Worm (Caenorhabditis elegans) whole organism, mixed stage, embryonic: ENCODE measurements around the gene F54F7.3.
A peak's percentile ranks its signal among the peaks of the same experiment; 100 is the strongest.

Experiments used
- M03D4.4 ChIP-seq: sonication (generic microtip); optimal IDR thresholded peaks from 2 replicates; lab custom pipeline; 2017; ENCODE audit warnings: mild to moderate bottlenecking, missing genetic modification characterization, missing compliant biosample characterization
- bed-3 ChIP-seq: fragments of 200-800 bp; sonication (Bioruptor generic); optimal IDR thresholded peaks from 3 replicates; lab custom pipeline; 2018; ENCODE audit warnings: mild to moderate bottlenecking, missing genetic modification characterization, moderate library complexity, missing compliant biosample characterization
- blmp-1 ChIP-seq: fragments of 150-350 bp; optimal IDR thresholded peaks from 2 replicates; lab custom pipeline; 2014; ENCODE audit warnings: missing biosample characterization, missing genetic modification characterization
- ceh-39 ChIP-seq: fragments of 150-350 bp; optimal IDR thresholded peaks from 2 replicates; lab custom pipeline; 2014; ENCODE audit warnings: missing biosample characterization, missing genetic modification characterization
- ceh-43 ChIP-seq: fragments of 200-800 bp; sonication (Bioruptor generic); optimal IDR thresholded peaks from 2 replicates; lab custom pipeline; 2018; ENCODE audit warnings: mild to moderate bottlenecking, missing genetic modification characterization, moderate library complexity, missing compliant biosample characterization
- ceh-83 ChIP-seq: fragments of 200-800 bp; sonication (Bioruptor generic); optimal IDR thresholded peaks from 2 replicates; lab custom pipeline; 2018; ENCODE audit warnings: mild to moderate bottlenecking, missing genetic modification characterization, missing compliant biosample characterization
- ces-1 ChIP-seq: fragments of 150-350 bp; optimal IDR thresholded peaks from 2 replicates; lab custom pipeline; 2014; ENCODE audit warnings: missing biosample characterization, missing genetic modification reagents, missing genetic modification characterization
- drap-1 ChIP-seq: fragments of 200-800 bp; sonication (Bioruptor generic); optimal IDR thresholded peaks from 3 replicates; lab custom pipeline; 2018; ENCODE audit warnings: mild to moderate bottlenecking, missing genetic modification characterization, missing compliant biosample characterization
- elt-1 ChIP-seq: sonication (generic microtip); optimal IDR thresholded peaks from 2 replicates; lab custom pipeline; 2017; ENCODE audit warnings: missing genetic modification characterization, mild to moderate bottlenecking, missing compliant biosample characterization, antibody characterized with exemption, moderate library complexity, borderline replicate concordance; ENCODE audit not compliant: insufficient read depth
- elt-3 ChIP-seq: fragments of 150-350 bp; optimal IDR thresholded peaks from 2 replicates; lab custom pipeline; 2014; ENCODE audit warnings: missing biosample characterization, missing genetic modification characterization
- flh-1 ChIP-seq: fragments of 200-800 bp; sonication (Bioruptor generic); optimal IDR thresholded peaks from 2 replicates; lab custom pipeline; 2018; ENCODE audit warnings: mild to moderate bottlenecking, missing genetic modification characterization, moderate library complexity, missing compliant biosample characterization
- hlh-1 ChIP-seq: fragments of 150-350 bp; optimal IDR thresholded peaks from 2 replicates; lab custom pipeline; 2014; ENCODE audit warnings: missing biosample characterization, missing genetic modification reagents, missing genetic modification characterization
- lin-13 ChIP-seq: fragments of 150-350 bp; optimal IDR thresholded peaks from 2 replicates; lab custom pipeline; 2014; ENCODE audit warnings: missing biosample characterization, missing genetic modification characterization
- lin-32 ChIP-seq: fragments of 200-800 bp; sonication (Bioruptor generic); optimal IDR thresholded peaks from 2 replicates; lab custom pipeline; 2018; ENCODE audit warnings: mild to moderate bottlenecking, missing genetic modification characterization, missing compliant biosample characterization
- lsy-2 ChIP-seq: fragments of 150-350 bp; optimal IDR thresholded peaks from 2 replicates; lab custom pipeline; 2014; ENCODE audit warnings: missing biosample characterization, missing genetic modification characterization
- mab-5 ChIP-seq: fragments of 150-350 bp; optimal IDR thresholded peaks from 2 replicates; lab custom pipeline; 2014; ENCODE audit warnings: missing biosample characterization, missing genetic modification characterization
- mls-2 ChIP-seq: sonication (generic microtip); optimal IDR thresholded peaks from 2 replicates; lab custom pipeline; 2016; ENCODE audit warnings: mild to moderate bottlenecking, missing genetic modification characterization, moderate library complexity, missing compliant biosample characterization
- nhr-12 ChIP-seq: fragments of 150-350 bp; optimal IDR thresholded peaks from 2 replicates; lab custom pipeline; 2014; ENCODE audit warnings: missing biosample characterization, missing genetic modification characterization
- nhr-2 ChIP-seq: fragments of 150-350 bp; optimal IDR thresholded peaks from 2 replicates; lab custom pipeline; 2014; ENCODE audit warnings: missing biosample characterization, missing genetic modification characterization
- nhr-237 ChIP-seq: fragments of 150-350 bp; optimal IDR thresholded peaks from 2 replicates; lab custom pipeline; 2014; ENCODE audit warnings: missing biosample characterization, missing genetic modification characterization
- nhr-28 ChIP-seq: fragments of 150-350 bp; optimal IDR thresholded peaks from 2 replicates; lab custom pipeline; 2014; ENCODE audit warnings: missing biosample characterization, missing genetic modification characterization
- nhr-76 ChIP-seq: sonication (generic microtip); optimal IDR thresholded peaks from 2 replicates; lab custom pipeline; 2017; ENCODE audit warnings: missing biosample characterization, missing genetic modification characterization
- pha-4 ChIP-seq: fragments of 150-350 bp; optimal IDR thresholded peaks from 2 replicates; lab custom pipeline; 2018; ENCODE audit warnings: missing biosample characterization, missing genetic modification reagents, missing genetic modification characterization
- sem-2 ChIP-seq: fragments of 200-800 bp; sonication (Bioruptor generic); optimal IDR thresholded peaks from 2 replicates; lab custom pipeline; 2018; ENCODE audit warnings: mild to moderate bottlenecking, missing genetic modification characterization, missing compliant biosample characterization
- snpc-4 ChIP-seq: fragments of 150-350 bp; optimal IDR thresholded peaks from 2 replicates; lab custom pipeline; 2014; ENCODE audit warnings: missing biosample characterization, missing genetic modification characterization
- sptf-1 ChIP-seq: sonication (generic microtip); optimal IDR thresholded peaks from 2 replicates; lab custom pipeline; 2017; ENCODE audit warnings: mild to moderate bottlenecking, missing genetic modification characterization, moderate library complexity, missing compliant biosample characterization
- unc-120 ChIP-seq: sonication (generic microtip); optimal IDR thresholded peaks from 2 replicates; lab custom pipeline; 2017; ENCODE audit warnings: missing genetic modification characterization, missing compliant biosample characterization; ENCODE audit not compliant: poor library complexity, severe bottlenecking
- ztf-11 ChIP-seq: fragments of 150-350 bp; optimal IDR thresholded peaks from 2 replicates; lab custom pipeline; 2014; ENCODE audit warnings: missing biosample characterization, missing genetic modification characterization

Gene F54F7.3

ce11 chrX:11875260-11875659, 25.3 kb upstream of the F54F7.3 start, which contains the start of gene Y62H9A.1:
Gene Y62H9A.1 (plus strand): TSS chrX:11875541.
- no peak for TF ChIP-seq unc-120 (tag; lab: Kevin White, UChicago)
- no peak for TF ChIP-seq mab-5 (tag; lab: Kevin White, UChicago)
- TF ChIP-seq mls-2, result no peak
- no peak for TF ChIP-seq nhr-237 (tag; lab: Kevin White, UChicago)
- TF ChIP-seq ztf-11 (tag; lab: Kevin White, UChicago), result no peak
- TF ChIP-seq nhr-2 (tag; lab: Kevin White, UChicago), result no peak
- no peak for TF ChIP-seq M03D4.4
- TF ChIP-seq lsy-2 (tag; lab: Kevin White, UChicago), result no peak
- no peak for TF ChIP-seq blmp-1
- TF ChIP-seq elt-3 (tag; lab: Kevin White, UChicago), result no peak
- no peak for TF ChIP-seq flh-1
- TF ChIP-seq snpc-4 (tag; lab: Kevin White, UChicago), result no peak
- no peak for TF ChIP-seq elt-1 (tag; lab: Kevin White, UChicago)
- TF ChIP-seq bed-3, result no peak
- no peak for TF ChIP-seq sem-2 (GFP tag; lab: Kevin White, UChicago)
- no peak for TF ChIP-seq ces-1 (GFP tag; lab: Kevin White, UChicago)
- no peak for TF ChIP-seq ceh-43 (GFP tag; lab: Kevin White, UChicago)
- TF ChIP-seq hlh-1 (tag; lab: Kevin White, UChicago), result no peak
- TF ChIP-seq drap-1 (GFP tag; lab: Kevin White, UChicago), result no peak

ce11 chrX:11872210-11872609, 22.2 kb upstream of the F54F7.3 start:
- no peak for TF ChIP-seq hlh-1 (tag; lab: Kevin White, UChicago)
- peak; percentile 4 for TF ChIP-seq ceh-83 (GFP tag; lab: Kevin White, UChicago)

ce11 chrX:11870393-11870792, 20.4 kb upstream of the F54F7.3 start:
- TF ChIP-seq M03D4.4 (no peak), drap-1 (GFP tag; lab: Kevin White, UChicago) (no peak)

ce11 chrX:11869260-11869659, 19.3 kb upstream of the F54F7.3 start, which contains the start of gene dot-1.2:
Gene dot-1.2 (minus strand): TSS chrX:11869360.
- TF ChIP-seq nhr-28 (tag; lab: Kevin White, UChicago) (no peak), lin-13 (tag; lab: Kevin White, UChicago) (no peak), nhr-76 (tag; lab: Kevin White, UChicago) (no peak), sem-2 (GFP tag; lab: Kevin White, UChicago) (no peak)

ce11 chrX:11865083-11865482, 15.1 kb upstream of the F54F7.3 start, which contains the start of gene F54F7.6:
Gene F54F7.6 (plus strand): TSS chrX:11865383.
- TF ChIP-seq M03D4.4 (no peak), blmp-1 (no peak), ceh-83 (GFP tag; lab: Kevin White, UChicago) (no peak), nhr-237 (tag; lab: Kevin White, UChicago) (no peak), nhr-12 (tag; lab: Kevin White, UChicago) (no peak), unc-120 (tag; lab: Kevin White, UChicago) (no peak), ztf-11 (tag; lab: Kevin White, UChicago) (no peak), elt-1 (tag; lab: Kevin White, UChicago) (no peak), mls-2 (no peak), ces-1 (GFP tag; lab: Kevin White, UChicago) (no peak), ceh-43 (GFP tag; lab: Kevin White, UChicago) (no peak), sptf-1 (tag; lab: Kevin White, UChicago) (no peak), ceh-39 (tag; lab: Kevin White, UChicago) (no peak), lin-32 (no peak), nhr-28 (tag; lab: Kevin White, UChicago) (no peak), pha-4 (tag; lab: Kevin White, UChicago) (no peak), mab-5 (tag; lab: Kevin White, UChicago) (no peak), lsy-2 (tag; lab: Kevin White, UChicago) (no peak)

ce11 chrX:11863307-11863706, 13.3 kb upstream of the F54F7.3 start, which contains the start of gene F54F7.10:
Gene F54F7.10 (plus strand): TSS chrX:11863607.
- TF ChIP-seq mls-2, result no peak
- no peak for TF ChIP-seq elt-3 (tag; lab: Kevin White, UChicago)
